Worm (Caenorhabditis elegans): ENCODE data around the gene fard-1.
A peak's percentile ranks its signal among the peaks of the same experiment; 100 is the strongest.

fard-1 gene

ce11 chrX:2931852-2932251 lies 1.3 kb upstream of the fard-1 start (continued):
- TF ChIP-seq mdt-29 (GFP tag; IDR thresholded peaks at IDR 0.05) (0 out of 2 replicates have a peak, but pooled peaks have one; percentile 26), aly-2 (tag; optimal IDR thresholded peaks at IDR 0.05) (no peak), tra-1 (GFP tag; IDR thresholded peaks at IDR 0.05) (peak; percentile 59; the same call in 1 of the 2 replicates), Y48G9A.11 (GFP tag; IDR thresholded peaks at IDR 0.05) (no peak), pqm-1 (tag; optimal IDR thresholded peaks at IDR 0.05) (peak; percentile 74), gei-8 (GFP tag; optimal IDR thresholded peaks at IDR 0.05) (peak; percentile 36), nhr-6 (tag; optimal IDR thresholded peaks at IDR 0.05) (peak; percentile 6), nhr-28 (tag; optimal IDR thresholded peaks at IDR 0.05) (peak; percentile 62), dmd-6 (GFP tag; IDR thresholded peaks at IDR 0.05) (peak; percentile 82), lin-1 (GFP tag; IDR thresholded peaks at IDR 0.05) (no peak)

ce11 chrX:2939085-2939484 lies 5.9 kb downstream of the fard-1 start:
- TF ChIP-seq snpc-1.2 (GFP tag; IDR thresholded peaks at IDR 0.05) (no peak), F49E8.2 (tag; optimal IDR thresholded peaks at IDR 0.05; ENCODE audit: borderline replicate concordance) (no peak), hif-1 (tag; optimal IDR thresholded peaks at IDR 0.05) (peak in 1 of 2 experiments; percentile 97), daf-16 (GFP tag; optimal IDR thresholded peaks at IDR 0.05) (peak in 1 of 2 experiments; percentile 0), daf-16 (tag; optimal IDR thresholded peaks at IDR 0.05) (no peak), hmg-1.1 (GFP tag; IDR thresholded peaks at IDR 0.05) (0 out of 2 replicates have a peak, but pooled peaks have one; percentile 23), sdz-12 (GFP tag; optimal IDR thresholded peaks at IDR 0.05) (no peak), lin-29 (GFP tag; IDR thresholded peaks at IDR 0.05) (no peak), pqm-1 (tag; optimal IDR thresholded peaks at IDR 0.05) (no peak), ctbp-1 (GFP tag; IDR thresholded peaks at IDR 0.05) (peak; percentile 34; the same call in 1 of the 2 replicates), rbr-2 (tag; optimal IDR thresholded peaks at IDR 0.05) (no peak), aha-1 (tag) (peak; percentile 99), unc-62 (GFP tag; optimal IDR thresholded peaks at IDR 0.05 in 1 of 2) (peak in 1 of 2 experiments; percentile 79), unc-62 (tag; optimal IDR thresholded peaks at IDR 0.05) (no peak), lsy-2 (tag; optimal IDR thresholded peaks at IDR 0.05) (peak in 1 of 2 experiments; percentile 35), dmd-8 (GFP tag; IDR thresholded peaks at IDR 0.05) (no peak), fkh-10 (GFP tag; optimal IDR thresholded peaks at IDR 0.05) (peak; percentile 24), Y48G9A.11 (GFP tag; IDR thresholded peaks at IDR 0.05) (no peak)

DNA sequence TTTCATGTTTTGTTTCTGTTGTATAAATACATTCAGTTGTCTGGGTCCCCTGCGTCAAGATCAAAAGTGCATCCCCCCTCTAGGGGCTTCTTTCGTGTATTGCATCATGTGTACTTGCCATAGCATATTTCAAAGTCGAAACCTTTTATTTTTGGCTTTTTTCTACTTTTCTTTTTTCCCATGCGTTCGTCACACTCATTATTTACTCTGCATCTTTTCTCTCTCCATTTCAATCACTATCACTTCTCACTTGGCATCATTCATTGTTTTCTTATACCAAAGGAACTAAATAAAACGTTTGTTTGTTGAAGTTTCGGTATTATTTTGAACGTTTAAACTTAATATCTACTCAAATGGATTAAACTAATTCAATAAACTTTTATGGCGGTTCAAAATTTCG lies 6.4 kb downstream of the fard-1 start:
- no peak for TF ChIP-seq nhr-77 (tag; optimal IDR thresholded peaks at IDR 0.05)
- TF ChIP-seq aly-2 (tag; optimal IDR thresholded peaks at IDR 0.05): no peak
- no peak for TF ChIP-seq dve-1 (tag; optimal IDR thresholded peaks at IDR 0.05; ENCODE audit: insufficient read depth)
- TF ChIP-seq rbr-2 (tag; optimal IDR thresholded peaks at IDR 0.05): no peak
- no peak for TF ChIP-seq madf-5 (GFP tag; IDR thresholded peaks at IDR 0.05)
- TF ChIP-seq daf-16 (GFP tag; optimal IDR thresholded peaks at IDR 0.05): no peak
- peak; percentile 56 for TF ChIP-seq daf-16 (tag; optimal IDR thresholded peaks at IDR 0.05)
- TF ChIP-seq lin-15B (tag; optimal IDR thresholded peaks at IDR 0.05): no peak
- TF ChIP-seq dpl-1 (GFP tag; optimal IDR thresholded peaks at IDR 0.05): no peak
- TF ChIP-seq hmg-1.1 (GFP tag; IDR thresholded peaks at IDR 0.05): no peak; the same call in 1 of the 2 replicates
- TF ChIP-seq egl-27 (tag; optimal IDR thresholded peaks at IDR 0.05): no peak
- no peak for TF ChIP-seq spr-1 (tag; optimal IDR thresholded peaks at IDR 0.05)
- TF ChIP-seq lir-3 (tag; optimal IDR thresholded peaks at IDR 0.05): no peak
- TF ChIP-seq Y48G9A.11 (GFP tag; IDR thresholded peaks at IDR 0.05): no peak
- TF ChIP-seq attf-4 (tag; optimal IDR thresholded peaks at IDR 0.05): no peak
- peak; percentile 35 for TF ChIP-seq hlh-30 (tag; optimal IDR thresholded peaks at IDR 0.05; ENCODE audit: insufficient read depth)
- no peak for TF ChIP-seq nhr-28 (tag; optimal IDR thresholded peaks at IDR 0.05)
- TF ChIP-seq mes-2 (tag; optimal IDR thresholded peaks at IDR 0.05; ENCODE audit: poor library complexity, severe bottlenecking): peak; percentile 17
- no peak for TF ChIP-seq dmd-8 (GFP tag; IDR thresholded peaks at IDR 0.05)
- TF ChIP-seq Y5F2A.4 (GFP tag; optimal IDR thresholded peaks at IDR 0.05): no peak
- TF ChIP-seq ceh-28 (tag; optimal IDR thresholded peaks at IDR 0.05): no peak
- no peak for TF ChIP-seq F26F4.8 (GFP tag; conservative IDR thresholded peaks at IDR 0.05)
- no peak for TF ChIP-seq tra-1 (GFP tag; IDR thresholded peaks at IDR 0.05)
- TF ChIP-seq unc-62 (GFP tag; optimal IDR thresholded peaks at IDR 0.05 in 1 of 2): peak in 1 of 2 experiments; percentile 51
- TF ChIP-seq unc-62 (tag; optimal IDR thresholded peaks at IDR 0.05): no peak
- no peak for TF ChIP-seq ces-1 (GFP tag; optimal IDR thresholded peaks at IDR 0.05)
- TF ChIP-seq sdz-12 (GFP tag; optimal IDR thresholded peaks at IDR 0.05): no peak
